Fruit fly (Drosophila melanogaster): ENCODE measurements around the gene Ir75a.

Ir75a gene

DNA sequence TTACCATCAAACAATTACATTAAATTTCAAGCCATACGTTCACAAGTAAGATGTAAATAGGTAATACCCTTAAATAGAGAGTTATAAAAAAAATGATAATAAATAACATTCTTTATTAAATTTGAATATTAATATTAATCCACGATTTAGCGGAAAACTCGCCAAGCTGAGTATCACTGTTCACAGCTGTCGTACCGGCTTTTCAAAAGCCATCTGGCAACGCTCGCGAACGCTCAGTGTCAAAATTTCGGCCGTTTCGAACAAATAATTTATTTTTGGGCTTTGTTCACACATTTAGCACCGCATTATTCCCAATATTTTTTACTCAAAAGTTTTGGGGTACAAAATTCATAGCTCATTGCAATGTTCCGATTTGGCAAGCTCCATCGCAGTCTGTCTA, 31.8 kb upstream of the Ir75a start, which contains the start of gene TrpRS-m (continued):
- TF ChIP-seq CG12744 (GFP tag; optimal IDR thresholded peaks at IDR 0.05) (no peak), shn (GFP tag; optimal IDR thresholded peaks at IDR 0.05) (no peak), CG12391 (tag; optimal IDR thresholded peaks at IDR 0.05) (peak; percentile 23), gem (tag; optimal IDR thresholded peaks at IDR 0.05) (no peak), CG5245 (GFP tag; optimal IDR thresholded peaks at IDR 0.05) (no peak), CG17361 (GFP tag; IDR thresholded peaks at IDR 0.05) (no peak), CG18599 (GFP tag; optimal IDR thresholded peaks at IDR 0.05) (no peak), fd102C (GFP tag; optimal IDR thresholded peaks at IDR 0.05) (no peak), CG18619 (GFP tag; optimal IDR thresholded peaks at IDR 0.05) (no peak), Camta (GFP tag; optimal IDR thresholded peaks at IDR 0.05) (no peak), bigmax (GFP tag; optimal IDR thresholded peaks at IDR 0.05) (no peak), Sin3A (optimal IDR thresholded peaks at IDR 0.05) (no peak), Xrp1 (GFP tag; IDR thresholded peaks at IDR 0.05) (peak; percentile 21; the same call in 1 of the 2 replicates), CoRest (tag; optimal IDR thresholded peaks at IDR 0.05) (no peak), CG13123 (GFP tag; optimal IDR thresholded peaks at IDR 0.05) (no peak), wor (GFP tag; IDR thresholded peaks at IDR 0.05) (no peak), Vsx1 (GFP tag; optimal IDR thresholded peaks at IDR 0.05) (no peak), ems (GFP tag; optimal IDR thresholded peaks at IDR 0.05) (no peak), Neu2 (GFP tag; optimal IDR thresholded peaks at IDR 0.05; ENCODE audit: borderline replicate concordance) (no peak), Adf1 (GFP tag; IDR thresholded peaks at IDR 0.05) (no peak), CG15514 (GFP tag; optimal IDR thresholded peaks at IDR 0.05) (peak; percentile 33), org-1 (GFP tag; optimal IDR thresholded peaks at IDR 0.05) (no peak), fd64A (GFP tag; optimal IDR thresholded peaks at IDR 0.05) (no peak), CG3847 (GFP tag; IDR thresholded peaks at IDR 0.05) (0 out of 2 replicates have a peak, but pooled peaks have one; percentile 13), abd-A (tag; optimal IDR thresholded peaks at IDR 0.05) (no peak), Drgx (GFP tag; IDR thresholded peaks at IDR 0.05) (no peak), CG9215 (GFP tag; IDR thresholded peaks at IDR 0.05) (no peak), crp (GFP tag; optimal IDR thresholded peaks at IDR 0.05) (peak; percentile 18 to 85), CG14710 (tag; optimal IDR thresholded peaks at IDR 0.05) (peak; percentile 4), CkIIα-i1 (GFP tag; IDR thresholded peaks at IDR 0.05) (no peak), ranshi (GFP tag; IDR thresholded peaks at IDR 0.05) (no peak), CG32532 (GFP tag; IDR thresholded peaks at IDR 0.05) (no peak), CG2712 (tag; optimal IDR thresholded peaks at IDR 0.05) (peak; percentile 28), Poxn (GFP tag; IDR thresholded peaks at IDR 0.05) (no peak), CG8765 (GFP tag; IDR thresholded peaks at IDR 0.05) (no peak), zf30C (GFP tag; optimal IDR thresholded peaks at IDR 0.05) (no peak), dysf (GFP tag; IDR thresholded peaks at IDR 0.05) (no peak), CG10366 (GFP tag; IDR thresholded peaks at IDR 0.05) (no peak), Doc2 (GFP tag; IDR thresholded peaks at IDR 0.05) (no peak), lbe (GFP tag; optimal IDR thresholded peaks at IDR 0.05) (no peak), dimm (GFP tag; IDR thresholded peaks at IDR 0.05) (no peak), CG10274 (GFP tag; optimal IDR thresholded peaks at IDR 0.05) (no peak), CG14860 (GFP tag; IDR thresholded peaks at IDR 0.05; ENCODE audit: partially characterized antibody) (no peak), CG1024 (GFP tag; IDR thresholded peaks at IDR 0.05) (no peak), CG12299 (tag; optimal IDR thresholded peaks at IDR 0.05) (no peak), Usf (GFP tag; optimal IDR thresholded peaks at IDR 0.05) (no peak), Eip74EF (GFP tag; optimal IDR thresholded peaks at IDR 0.05) (no peak), CG6272 (GFP tag; IDR thresholded peaks at IDR 0.05) (no peak), CG8388 (GFP tag; optimal IDR thresholded peaks at IDR 0.05) (no peak), CG5953 (GFP tag; IDR thresholded peaks at IDR 0.05) (no peak), Atf3 (GFP tag; optimal IDR thresholded peaks at IDR 0.05) (no peak), CG11398 (GFP tag; optimal IDR thresholded peaks at IDR 0.05) (no peak)

Data from whole organism, embryonic.